Worm (Caenorhabditis elegans) whole organism, midembryonic: ENCODE data around the gene tsp-1.

ENCODE experiments used
- T22C8.4 ChIP-seq: fragments of 200-800 bp; sonication (Bioruptor generic); IDR thresholded peaks from 2 replicates; pipeline ENCODE4 v1.3.6; 2022; ENCODE audit warnings: missing genetic modification characterization, missing compliant biosample characterization
- flt-1 ChIP-seq: fragments of 200-800 bp; sonication (Bioruptor generic); IDR thresholded peaks from 2 replicates; pipeline ENCODE4 v1.3.6; 2022; ENCODE audit warnings: missing genetic modification characterization, missing compliant biosample characterization
- tab-1 ChIP-seq: fragments of 200-800 bp; sonication (Bioruptor generic); IDR thresholded peaks from 2 replicates; pipeline ENCODE4 v1.3.6; 2022; ENCODE audit warnings: missing genetic modification characterization, missing compliant biosample characterization
- ztf-23 ChIP-seq: fragments of 200-800 bp; sonication (Bioruptor generic); IDR thresholded peaks from 2 replicates; pipeline ENCODE4 v1.3.6; 2022; ENCODE audit warnings: missing genetic modification reagents, missing genetic modification characterization, missing compliant biosample characterization

- no peak for TF ChIP-seq flt-1 (GFP tag; lab: Robert Waterston, UW)
- TF ChIP-seq ztf-23: no peak
- no peak for TF ChIP-seq T22C8.4 (GFP tag; lab: Robert Waterston, UW)
- no peak for TF ChIP-seq tab-1 (GFP tag; lab: Robert Waterston, UW)
Measured at ce11 chrIII:8262599-8262998, 23.4 kb upstream of the tsp-1 start.
